Worm (Caenorhabditis elegans) whole organism, dauer: Measurements from ENCODE around the gene npr-1.

ENCODE experiments used
- unc-62 ChIP-seq: sonication (generic microtip); optimal IDR thresholded peaks from 2 replicates; lab custom pipeline; 2017; ENCODE audit warnings: missing biosample characterization, missing genetic modification reagents, missing genetic modification characterization

npr-1 gene

ce11 chrX:4769885-4770284 lies at the start of gene npr-1:
npr-1 (minus strand) TSS chrX:4769985.
- TF ChIP-seq unc-62 (GFP tag; lab: Kevin White, UChicago): no peak

ce11 chrX:4818872-4819271 lies 49.1 kb upstream of the npr-1 start:
- TF ChIP-seq unc-62 (GFP tag; lab: Kevin White, UChicago): no peak

ce11 chrX:4818252-4818651 lies 48.5 kb upstream of the npr-1 start, which contains the start of gene R08E3.3:
R08E3.3 (plus strand) TSS chrX:4818593.
- TF ChIP-seq unc-62 (GFP tag; lab: Kevin White, UChicago): no peak

- no peak for TF ChIP-seq unc-62 (GFP tag; lab: Kevin White, UChicago)
These were observed 43.4 kb upstream of the npr-1 start for ce11 chrX:4813115-4813732.

- TF ChIP-seq unc-62 (GFP tag; lab: Kevin White, UChicago): no peak
These were observed 41.5 kb upstream of the npr-1 start, which contains the start of gene ztf-16 for ce11 chrX:4811242-4811641. ztf-16 (minus strand) TSS chrX:4811540.

ce11 chrX:4809753-4810424 lies 40.1 kb upstream of the npr-1 start:
- TF ChIP-seq unc-62 (GFP tag; lab: Kevin White, UChicago): no peak

ce11 chrX:4809189-4809588 lies 39.4 kb upstream of the npr-1 start:
- TF ChIP-seq unc-62 (GFP tag; lab: Kevin White, UChicago): no peak

- no peak for TF ChIP-seq unc-62 (GFP tag; lab: Kevin White, UChicago)
These were observed 39.0 kb upstream of the npr-1 start for ce11 chrX:4808737-4809136.

ce11 chrX:4803942-4804341 lies 34.2 kb upstream of the npr-1 start:
- no peak for TF ChIP-seq unc-62 (GFP tag; lab: Kevin White, UChicago)

- TF ChIP-seq unc-62 (GFP tag; lab: Kevin White, UChicago): no peak
These were observed 32.5 kb upstream of the npr-1 start for ce11 chrX:4802255-4802654.

ce11 chrX:4800892-4801291 lies 31.1 kb upstream of the npr-1 start:
- no peak for TF ChIP-seq unc-62 (GFP tag; lab: Kevin White, UChicago)

- no peak for TF ChIP-seq unc-62 (GFP tag; lab: Kevin White, UChicago)
These were observed 30.4 kb upstream of the npr-1 start, which contains the start of gene mig-13 for ce11 chrX:4800078-4800621. mig-13 (minus strand) TSS chrX:4800128.

ce11 chrX:4795329-4795728 lies 25.5 kb upstream of the npr-1 start:
- TF ChIP-seq unc-62 (GFP tag; lab: Kevin White, UChicago): no peak

- TF ChIP-seq unc-62 (GFP tag; lab: Kevin White, UChicago): no peak
These were observed 24.3 kb upstream of the npr-1 start for ce11 chrX:4794062-4794461.

ce11 chrX:4792979-4793378 lies 23.2 kb upstream of the npr-1 start, which contains the start of gene F43C9.1:
F43C9.1 (plus strand) TSS chrX:4793279.
- TF ChIP-seq unc-62 (GFP tag; lab: Kevin White, UChicago): no peak

ce11 chrX:4790614-4791013 lies 20.8 kb upstream of the npr-1 start:
- TF ChIP-seq unc-62 (GFP tag; lab: Kevin White, UChicago): no peak

- no peak for TF ChIP-seq unc-62 (GFP tag; lab: Kevin White, UChicago)
These were observed 19.2 kb upstream of the npr-1 start for ce11 chrX:4788958-4789357.
